Worm (Caenorhabditis elegans) whole organism, L3 larva: ENCODE results near the gene T19H12.15.

Experiments
- R02D3.7 ChIP-seq: fragments of 150-350 bp; optimal IDR thresholded peaks from 2 replicates; lab custom pipeline; 2014; ENCODE audit warnings: missing biosample characterization, missing genetic modification characterization
- ceh-28 ChIP-seq: fragments of 150-350 bp; optimal IDR thresholded peaks from 2 replicates; lab custom pipeline; 2014; ENCODE audit warnings: missing biosample characterization, missing genetic modification reagents, missing genetic modification characterization
- ceh-82 ChIP-seq: fragments of 150-350 bp; optimal IDR thresholded peaks from 2 replicates; lab custom pipeline; 2014; ENCODE audit warnings: missing biosample characterization, missing genetic modification characterization
- ceh-9 ChIP-seq: sonication (generic microtip); optimal IDR thresholded peaks from 2 replicates; lab custom pipeline; 2018; ENCODE audit warnings: missing biosample characterization, missing genetic modification characterization
- daf-12 ChIP-seq: fragments of 150-350 bp; optimal IDR thresholded peaks from 2 replicates; lab custom pipeline; 2014; ENCODE audit warnings: missing biosample characterization, missing genetic modification reagents, missing genetic modification characterization
- egl-27 ChIP-seq: sonication (generic microtip); optimal IDR thresholded peaks from 4 replicates; lab custom pipeline; 2017; ENCODE audit warnings: missing biosample characterization, missing genetic modification reagents, missing genetic modification characterization
- egl-5 ChIP-seq: fragments of 150-350 bp; optimal IDR thresholded peaks from 2 replicates; lab custom pipeline; 2017; ENCODE audit warnings: missing biosample characterization, missing genetic modification reagents, missing genetic modification characterization, inconsistent platforms
- elt-1 ChIP-seq: fragments of 150-350 bp; optimal IDR thresholded peaks from 2 replicates; lab custom pipeline; 2014; ENCODE audit warnings: missing biosample characterization, missing genetic modification characterization
- elt-2 ChIP-seq: sonication (generic microtip); optimal IDR thresholded peaks from 2 replicates; lab custom pipeline; 2016; ENCODE audit warnings: missing genetic modification reagents, mild to moderate bottlenecking, missing genetic modification characterization, missing compliant biosample characterization
- elt-3 ChIP-seq, 3 experiments: fragments of 150-350 bp in 1 of 3; sonication (generic microtip) in 2 of 3; optimal IDR thresholded peaks; 2 replicates in 2 of 3; 4 replicates in 1 of 3; lab custom pipeline; 2014 to 2017; ENCODE audit warnings: missing biosample characterization in 3 of 3, missing genetic modification characterization in 3 of 3
- eor-1 ChIP-seq, 2 experiments: fragments of 150-350 bp; optimal IDR thresholded peaks; 2 replicates each; lab custom pipeline; 2014 to 2018; ENCODE audit warnings: missing biosample characterization in 2 of 2, missing genetic modification characterization in 2 of 2
- fos-1 ChIP-seq: fragments of 150-350 bp; optimal IDR thresholded peaks from 2 replicates; lab custom pipeline; 2014; ENCODE audit warnings: missing biosample characterization, missing genetic modification characterization
- jun-1 ChIP-seq: fragments of 150-350 bp; optimal IDR thresholded peaks from 2 replicates; lab custom pipeline; 2014; ENCODE audit warnings: missing biosample characterization, missing genetic modification reagents, missing genetic modification characterization
- lin-15B ChIP-seq: fragments of 150-350 bp; optimal IDR thresholded peaks from 2 replicates; lab custom pipeline; 2014; ENCODE audit warnings: missing biosample characterization, missing genetic modification characterization
- lin-39 ChIP-seq: fragments of 150-350 bp; optimal IDR thresholded peaks from 2 replicates; lab custom pipeline; 2018; ENCODE audit warnings: missing biosample characterization, missing genetic modification reagents, missing genetic modification characterization
- lsy-12 ChIP-seq: sonication (generic microtip); optimal IDR thresholded peaks from 2 replicates; lab custom pipeline; 2016; ENCODE audit warnings: mild to moderate bottlenecking, missing genetic modification characterization, missing compliant biosample characterization
- mdl-1 ChIP-seq: fragments of 150-350 bp; optimal IDR thresholded peaks from 2 replicates; lab custom pipeline; 2014; ENCODE audit warnings: missing biosample characterization, missing genetic modification characterization
- mml-1 ChIP-seq: fragments of 150-350 bp; sonication (generic microtip); optimal IDR thresholded peaks from 3 replicates; lab custom pipeline; 2014; ENCODE audit warnings: missing biosample characterization, missing genetic modification characterization
- nfya-1 ChIP-seq: sonication (generic microtip); optimal IDR thresholded peaks from 2 replicates; lab custom pipeline; 2017; ENCODE audit warnings: missing genetic modification characterization, mild to moderate bottlenecking, missing compliant biosample characterization, antibody characterized with exemption, moderate library complexity; ENCODE audit not compliant: insufficient read depth
- nhr-11 ChIP-seq: fragments of 150-350 bp; optimal IDR thresholded peaks from 2 replicates; lab custom pipeline; 2014; ENCODE audit warnings: missing biosample characterization, missing genetic modification characterization
- nhr-23 ChIP-seq: fragments of 150-350 bp; optimal IDR thresholded peaks from 2 replicates; lab custom pipeline; 2014; ENCODE audit warnings: missing biosample characterization, missing genetic modification reagents, missing genetic modification characterization
- nhr-25 ChIP-seq: sonication (generic microtip); optimal IDR thresholded peaks from 2 replicates; lab custom pipeline; 2017; ENCODE audit warnings: missing biosample characterization, missing genetic modification characterization
- nhr-28 ChIP-seq: fragments of 150-350 bp; optimal IDR thresholded peaks from 2 replicates; lab custom pipeline; 2014; ENCODE audit warnings: missing biosample characterization, missing genetic modification characterization
- nhr-67 ChIP-seq: fragments of 150-350 bp; optimal IDR thresholded peaks from 2 replicates; lab custom pipeline; 2014; ENCODE audit warnings: missing biosample characterization, missing genetic modification characterization
- nhr-76 ChIP-seq: fragments of 150-350 bp; sonication (generic microtip); optimal IDR thresholded peaks from 5 replicates; lab custom pipeline; 2014; ENCODE audit warnings: missing biosample characterization, missing genetic modification characterization
- nhr-77 ChIP-seq: fragments of 150-350 bp; optimal IDR thresholded peaks from 2 replicates; lab custom pipeline; 2014; ENCODE audit warnings: missing biosample characterization, missing genetic modification characterization
- pqm-1 ChIP-seq: fragments of 150-350 bp; optimal IDR thresholded peaks from 2 replicates; lab custom pipeline; 2017; ENCODE audit warnings: missing biosample characterization, missing genetic modification characterization, inconsistent platforms
- sea-2 ChIP-seq: fragments of 150-350 bp; sonication (generic microtip); optimal IDR thresholded peaks from 4 replicates; lab custom pipeline; 2014; ENCODE audit warnings: missing biosample characterization, missing genetic modification reagents, missing genetic modification characterization
- snpc-4 ChIP-seq: fragments of 150-350 bp; optimal IDR thresholded peaks from 2 replicates; lab custom pipeline; 2014; ENCODE audit warnings: missing biosample characterization, missing genetic modification characterization
- tbx-2 ChIP-seq: sonication (generic microtip); optimal IDR thresholded peaks from 2 replicates; lab custom pipeline; 2016; ENCODE audit warnings: mild to moderate bottlenecking, missing genetic modification characterization, missing compliant biosample characterization
- unc-39 ChIP-seq: sonication (generic microtip); optimal IDR thresholded peaks from 4 replicates; lab custom pipeline; 2017; ENCODE audit warnings: missing biosample characterization, missing genetic modification characterization
- unc-62 ChIP-seq: fragments of 150-350 bp; sonication (generic microtip); optimal IDR thresholded peaks from 4 replicates; lab custom pipeline; 2014; ENCODE audit warnings: missing biosample characterization, missing genetic modification reagents, missing genetic modification characterization
- zag-1 ChIP-seq: fragments of 150-350 bp; optimal IDR thresholded peaks from 2 replicates; lab custom pipeline; 2014; ENCODE audit warnings: missing biosample characterization, missing genetic modification characterization
- ztf-11 ChIP-seq: fragments of 150-350 bp; optimal IDR thresholded peaks from 2 replicates; lab custom pipeline; 2014; ENCODE audit warnings: missing biosample characterization, missing genetic modification characterization
- ztf-4 ChIP-seq: fragments of 150-350 bp; optimal IDR thresholded peaks from 2 replicates; lab custom pipeline; 2014; ENCODE audit warnings: missing biosample characterization, missing genetic modification characterization

Gene T19H12.15

DNA sequence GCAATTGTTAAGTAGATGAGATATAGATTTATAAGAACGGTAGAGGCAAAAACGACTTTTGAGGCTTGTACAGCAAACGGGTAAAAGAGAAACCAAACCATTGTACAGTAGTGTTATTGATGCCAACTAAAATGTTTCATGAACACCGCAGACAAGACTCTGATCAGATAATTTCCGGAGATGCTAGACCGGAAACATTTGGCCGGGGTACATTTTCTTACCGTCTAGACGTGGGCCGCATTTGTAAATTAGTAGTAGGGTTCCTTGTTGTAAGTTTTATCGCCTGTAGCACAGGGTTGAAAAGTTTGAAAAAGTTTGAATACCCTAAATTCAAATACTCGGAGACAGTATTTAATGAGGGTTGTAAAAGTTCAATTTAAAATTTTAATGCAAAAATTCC, 2.2 kb upstream of the T19H12.15 start, which contains the start of gene str-32:
Gene str-32, minus strand, starts transcription at position 101 of the 400 bp plus-strand sequence.
- TF ChIP-seq unc-39 (tag; lab: Kevin White, UChicago) (no peak), ztf-4 (tag; lab: Kevin White, UChicago) (no peak), nhr-28 (no peak), tbx-2 (tag; lab: Kevin White, UChicago) (no peak), mml-1 (tag; lab: Kevin White, UChicago) (no peak), nhr-76 (no peak), nhr-23 (no peak), fos-1 (tag; lab: Kevin White, UChicago) (no peak), ceh-28 (tag; lab: Kevin White, UChicago) (no peak), elt-3 (tag; optimal IDR thresholded peaks at IDR 0.05; lab: Kevin White, UChicago) (no peak)

DNA sequence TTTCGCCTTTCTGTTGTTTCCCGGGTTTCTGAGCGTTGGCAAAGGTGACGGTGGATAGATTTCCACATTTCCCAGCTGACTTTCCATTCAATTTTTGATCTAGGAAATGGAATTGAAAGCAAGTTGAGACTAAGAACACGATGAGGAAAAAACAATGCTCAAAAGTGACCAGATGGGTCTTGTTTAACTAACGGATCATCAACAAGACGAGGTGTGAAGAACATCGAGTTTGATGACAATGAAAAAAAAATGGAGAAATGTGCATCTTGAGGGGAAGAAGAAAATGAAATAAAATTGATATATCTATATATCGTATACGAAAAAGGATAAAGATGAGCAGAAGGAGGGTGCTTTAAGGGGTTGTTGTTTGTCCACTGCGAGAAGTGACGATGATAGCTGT, 1.6 kb downstream of the T19H12.15 start, which contains the start of gene T19H12.6:
Gene T19H12.6, minus strand, starts transcription at position 101 of the 400 bp plus-strand sequence.
- TF ChIP-seq elt-3 (tag; optimal IDR thresholded peaks at IDR 0.05; lab: Kevin White, UChicago) (no peak), lin-15B (tag; lab: Kevin White, UChicago) (no peak), unc-62 (GFP tag; lab: Kevin White, UChicago) (no peak), ztf-11 (tag; lab: Kevin White, UChicago) (no peak), R02D3.7 (tag; lab: Kevin White, UChicago) (no peak), snpc-4 (no peak), pqm-1 (tag; lab: Kevin White, UChicago) (no peak), nhr-25 (no peak), egl-5 (tag; lab: Kevin White, UChicago) (no peak), lin-39 (tag; lab: Kevin White, UChicago) (no peak), ceh-9 (no peak), nfya-1 (tag; lab: Kevin White, UChicago) (no peak), ceh-82 (tag; lab: Kevin White, UChicago) (no peak)

ce11 chrV:4871992-4872391, 7.2 kb downstream of the T19H12.15 start, which contains the start of gene srd-33:
srd-33 (plus strand) TSS chrV:4872292.
- TF ChIP-seq ceh-82 (tag; lab: Kevin White, UChicago) = no peak
- no peak for TF ChIP-seq daf-12 (tag; lab: Kevin White, UChicago)
- TF ChIP-seq unc-62 (GFP tag; lab: Kevin White, UChicago) = no peak
- no peak for TF ChIP-seq unc-39 (tag; lab: Kevin White, UChicago)
- no peak for TF ChIP-seq eor-1 (tag; optimal IDR thresholded peaks at IDR 0.05; lab: Kevin White, UChicago)
- no peak for TF ChIP-seq elt-2 (tag; lab: Kevin White, UChicago)
- no peak for TF ChIP-seq fos-1 (tag; lab: Kevin White, UChicago)
- no peak for TF ChIP-seq lin-39 (tag; lab: Kevin White, UChicago)
- no peak for TF ChIP-seq nhr-77
- TF ChIP-seq R02D3.7 (tag; lab: Kevin White, UChicago) = no peak

DNA sequence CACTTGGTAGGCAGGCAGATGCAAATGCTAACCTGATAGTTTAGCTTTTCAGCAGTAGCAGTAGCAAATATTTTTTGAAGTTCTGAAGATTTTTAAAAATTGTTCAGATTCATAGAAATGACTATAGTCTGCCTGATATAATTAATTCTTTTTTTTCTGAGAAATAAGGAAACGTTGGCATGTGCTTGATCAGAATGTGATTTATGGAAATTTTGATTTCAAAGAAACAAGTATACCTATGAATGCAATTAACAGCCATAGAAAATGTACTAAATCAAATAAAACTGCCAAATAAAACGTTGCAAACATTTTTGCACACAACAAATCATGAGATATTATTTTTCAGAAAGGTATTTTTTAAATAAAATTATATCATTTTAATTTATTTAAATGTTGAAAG, 8.5 kb downstream of the T19H12.15 start:
- TF ChIP-seq mml-1 (tag; lab: Kevin White, UChicago) (no peak), nhr-77 (no peak), eor-1 (tag; optimal IDR thresholded peaks at IDR 0.05; lab: Kevin White, UChicago) (no peak), mdl-1 (tag; lab: Kevin White, UChicago) (no peak), egl-27 (tag; lab: Kevin White, UChicago) (no peak), jun-1 (no peak), zag-1 (no peak), nhr-11 (tag; lab: Kevin White, UChicago) (peak; percentile 56), nhr-76 (no peak)

DNA sequence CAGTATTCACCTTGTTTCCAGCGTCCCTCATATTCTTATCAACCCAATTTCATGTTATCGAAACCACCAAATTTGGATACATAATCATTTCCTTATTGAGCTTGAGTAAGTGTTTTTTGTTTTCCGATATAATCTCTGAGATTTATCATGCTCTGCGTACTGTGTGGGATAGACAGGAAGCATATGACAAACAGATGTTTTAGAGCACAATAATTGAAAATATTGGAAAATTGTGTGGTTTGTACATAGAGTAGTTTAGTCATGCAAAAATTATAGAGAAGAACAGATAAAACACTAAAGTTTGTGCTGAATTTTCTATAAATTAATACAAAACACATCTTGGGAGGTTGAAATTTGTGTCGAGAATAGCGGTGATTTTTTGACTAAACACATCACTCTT, 10.5 kb downstream of the T19H12.15 start:
- TF ChIP-seq zag-1 (no peak), jun-1 (no peak), elt-1 (no peak), ztf-4 (tag; lab: Kevin White, UChicago) (no peak)

DNA sequence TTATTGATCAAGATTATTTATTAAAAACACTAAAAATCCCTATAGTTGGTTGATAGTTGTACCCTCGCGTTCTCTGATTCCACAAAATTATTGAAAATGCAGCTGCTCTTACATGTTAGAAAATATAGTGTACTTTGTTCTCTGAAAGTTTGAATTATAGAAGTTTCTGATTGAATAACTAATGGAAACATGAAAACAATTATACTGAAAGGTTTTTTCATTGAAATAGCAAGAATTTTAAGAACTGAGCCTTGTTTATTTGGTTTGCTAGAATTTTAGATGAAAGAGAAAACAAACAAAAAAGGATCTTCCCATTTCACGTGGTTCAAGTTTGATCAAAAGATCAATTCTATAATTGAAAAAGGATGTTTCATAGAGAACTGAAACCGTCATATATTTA, 11.6 kb downstream of the T19H12.15 start:
- no peak for TF ChIP-seq nhr-11 (tag; lab: Kevin White, UChicago)
- no peak for TF ChIP-seq nhr-23
- no peak for TF ChIP-seq mml-1 (tag; lab: Kevin White, UChicago)
- TF ChIP-seq jun-1 = no peak
- no peak for TF ChIP-seq nhr-67 (tag; lab: Kevin White, UChicago)
- no peak for TF ChIP-seq sea-2
- no peak for TF ChIP-seq lsy-12
